Worm (Caenorhabditis elegans): ENCODE data around the gene pho-11.

The pho-11 gene

ce11 chrII:9900276-9900675, 31.4 kb upstream of the pho-11 start, which contains the start of gene unc-4:
unc-4 (minus strand) TSS chrII:9900376.
- no peak for TF ChIP-seq T20F7.1 (GFP tag; optimal IDR thresholded peaks at IDR 0.05)
- no peak for TF ChIP-seq duxl-1 (tag; optimal IDR thresholded peaks at IDR 0.05; ENCODE audit: poor library complexity)
- TF ChIP-seq daf-12 (tag; optimal IDR thresholded peaks at IDR 0.05): no peak
- TF ChIP-seq lin-39 (tag; optimal IDR thresholded peaks at IDR 0.05): no peak
- no peak for TF ChIP-seq tra-1 (GFP tag; IDR thresholded peaks at IDR 0.05)
- TF ChIP-seq aly-2 (tag; optimal IDR thresholded peaks at IDR 0.05): no peak
- no peak for TF ChIP-seq dve-1 (tag; optimal IDR thresholded peaks at IDR 0.05; ENCODE audit: insufficient read depth)

- TF ChIP-seq unc-62 (GFP tag; optimal IDR thresholded peaks at IDR 0.05 in 1 of 2): peak in 1 of 2 experiments; percentile 97
- TF ChIP-seq unc-62 (tag; optimal IDR thresholded peaks at IDR 0.05): no peak
- TF ChIP-seq lim-7 (GFP tag; IDR thresholded peaks at IDR 0.05): no peak
Observed at ce11 chrII:9904459-9904858, 27.2 kb upstream of the pho-11 start.

- no peak for TF ChIP-seq daf-19 (GFP tag; conservative IDR thresholded peaks at IDR 0.05)
- no peak for TF ChIP-seq ztf-11 (tag; optimal IDR thresholded peaks at IDR 0.05)
- TF ChIP-seq spr-3 (GFP tag; optimal IDR thresholded peaks at IDR 0.05): no peak
- no peak for TF ChIP-seq nhr-102 (tag; optimal IDR thresholded peaks at IDR 0.05)
- TF ChIP-seq lim-7 (GFP tag; IDR thresholded peaks at IDR 0.05): no peak
- no peak for TF ChIP-seq ces-1 (GFP tag; optimal IDR thresholded peaks at IDR 0.05)
- TF ChIP-seq F26F4.8 (GFP tag; conservative IDR thresholded peaks at IDR 0.05): no peak
- no peak for TF ChIP-seq zfp-3 (GFP tag; conservative IDR thresholded peaks at IDR 0.05)
- TF ChIP-seq nhr-41 (GFP tag; IDR thresholded peaks at IDR 0.05): no peak
- no peak for TF ChIP-seq arid-1 (GFP tag; conservative IDR thresholded peaks at IDR 0.05)
- TF ChIP-seq hif-1 (tag; optimal IDR thresholded peaks at IDR 0.05): no peak
- no peak for TF ChIP-seq ZK337.2 (GFP tag; IDR thresholded peaks at IDR 0.05)
- TF ChIP-seq php-3 (GFP tag; IDR thresholded peaks at IDR 0.05): no peak
- TF ChIP-seq F44E2.7 (GFP tag; IDR thresholded peaks at IDR 0.05): no peak
- TF ChIP-seq vab-7 (GFP tag; IDR thresholded peaks at IDR 0.05): no peak
- no peak for TF ChIP-seq nhr-28 (tag; optimal IDR thresholded peaks at IDR 0.05)
- TF ChIP-seq ceh-62 (tag; optimal IDR thresholded peaks at IDR 0.05): no peak
Observed at ce11 chrII:9914999-9915398, 16.6 kb upstream of the pho-11 start, which contains the start of gene F26C11.3. F26C11.3 (minus strand) TSS chrII:9915099.

ce11 chrII:9916177-9916576, 15.5 kb upstream of the pho-11 start, which contains the start of gene F26C11.4:
F26C11.4 (minus strand) TSS chrII:9916277.
- no peak for TF ChIP-seq lir-3 (tag; optimal IDR thresholded peaks at IDR 0.05)
- TF ChIP-seq cey-2 (tag; optimal IDR thresholded peaks at IDR 0.05; ENCODE audit: borderline replicate concordance, insufficient read depth): no peak
- TF ChIP-seq gei-8 (GFP tag; optimal IDR thresholded peaks at IDR 0.05): no peak
- no peak for TF ChIP-seq madf-9 (GFP tag; conservative IDR thresholded peaks at IDR 0.05)
- TF ChIP-seq nhr-6 (tag; optimal IDR thresholded peaks at IDR 0.05): no peak
- no peak for TF ChIP-seq Y75B8A.6 (GFP tag; IDR thresholded peaks at IDR 0.05)
- no peak for TF ChIP-seq ceh-32 (tag; optimal IDR thresholded peaks at IDR 0.05; ENCODE audit: poor library complexity)
- TF ChIP-seq tag-97 (GFP tag; IDR thresholded peaks at IDR 0.05): no peak
- no peak for TF ChIP-seq ama-1 (optimal IDR thresholded peaks at IDR 0.05)
- TF ChIP-seq nhr-25 (tag; optimal IDR thresholded peaks at IDR 0.05; ENCODE audit: borderline replicate concordance, insufficient read depth): no peak
- no peak for TF ChIP-seq duxl-1 (tag; optimal IDR thresholded peaks at IDR 0.05; ENCODE audit: poor library complexity)
- no peak for TF ChIP-seq nhr-48 (tag; optimal IDR thresholded peaks at IDR 0.05)
- TF ChIP-seq ctbp-1 (GFP tag; IDR thresholded peaks at IDR 0.05): no peak
- no peak for TF ChIP-seq pqm-1 (tag; optimal IDR thresholded peaks at IDR 0.05)
- no peak for TF ChIP-seq fkh-10 (GFP tag; optimal IDR thresholded peaks at IDR 0.05)
- no peak for TF ChIP-seq ztf-7 (tag; optimal IDR thresholded peaks at IDR 0.05)
- no peak for TF ChIP-seq T26A8.4 (GFP tag; IDR thresholded peaks at IDR 0.05)
- no peak for TF ChIP-seq mdl-1 (tag; optimal IDR thresholded peaks at IDR 0.05)

All from whole organism, L4 larva.